Worm (Caenorhabditis elegans) whole organism, dauer: ENCODE measurements around the gene col-95.

Experiments used
- unc-62 ChIP-seq: sonication (generic microtip); optimal IDR thresholded peaks from 2 replicates; lab custom pipeline; 2017; ENCODE audit warnings: missing biosample characterization, missing genetic modification reagents, missing genetic modification characterization

The col-95 gene

ce11 chrIII:11694975-11695374, 8.8 kb upstream of the col-95 start, which contains the start of gene Y41C4A.22:
TSS of gene Y41C4A.22 (plus strand) at chrIII:11695275.
- TF ChIP-seq unc-62 (GFP tag; lab: Kevin White, UChicago): no peak

DNA sequence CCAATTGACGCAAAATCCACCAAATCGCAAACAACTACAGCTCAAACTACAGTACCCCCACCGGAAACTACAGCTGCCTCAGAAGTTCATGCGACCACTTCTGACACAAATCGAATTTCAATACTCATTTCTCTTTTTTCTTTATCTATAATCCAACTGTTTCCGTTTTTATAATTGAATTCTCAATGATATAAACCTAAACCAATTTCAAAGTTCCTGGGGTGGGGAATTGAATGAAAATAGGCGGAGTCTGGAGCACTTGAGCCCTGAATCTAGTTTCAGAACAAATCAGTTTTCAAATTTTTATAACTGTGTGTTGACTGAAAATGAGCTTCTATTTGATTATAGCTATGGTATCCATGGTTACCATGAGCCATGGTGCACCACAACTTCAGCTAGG, 7.5 kb upstream of the col-95 start, which contains the start of gene Y41C4A.6:
Gene Y41C4A.6, plus strand, starts transcription at position 301 of the 400 bp plus-strand sequence.
- TF ChIP-seq unc-62 (GFP tag; lab: Kevin White, UChicago): no peak

- no peak for TF ChIP-seq unc-62 (GFP tag; lab: Kevin White, UChicago)
These were observed 5.2 kb upstream of the col-95 start, which contains the start of gene Y41C4A.7 for ce11 chrIII:11698569-11698968. TSS of gene Y41C4A.7 (plus strand) at chrIII:11698869.

DNA sequence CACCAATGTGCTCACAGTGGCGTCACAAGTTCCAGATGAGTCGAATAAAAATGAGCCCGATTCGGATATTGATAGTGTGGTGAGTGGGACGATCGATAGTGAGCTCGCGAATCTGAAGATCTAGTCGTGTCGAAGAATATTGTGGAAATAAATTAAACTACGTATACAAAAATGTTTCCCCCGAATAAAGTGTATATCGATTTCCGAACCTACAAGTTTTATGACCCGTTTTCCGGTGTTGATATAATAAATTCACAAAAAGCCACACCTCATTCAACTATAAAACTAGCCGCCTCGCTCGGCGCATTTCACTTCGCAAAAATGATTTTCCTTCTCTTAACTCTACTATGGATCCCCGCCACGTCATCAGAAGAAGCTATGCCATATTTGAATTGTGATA, 3.8 kb upstream of the col-95 start, which contains the start of gene pqn-84:
Gene pqn-84, plus strand, starts transcription at position 301 of the 400 bp plus-strand sequence.
- no peak for TF ChIP-seq unc-62 (GFP tag; lab: Kevin White, UChicago)

- no peak for TF ChIP-seq unc-62 (GFP tag; lab: Kevin White, UChicago)
These were observed 1.9 kb upstream of the col-95 start for ce11 chrIII:11701863-11702262.

DNA sequence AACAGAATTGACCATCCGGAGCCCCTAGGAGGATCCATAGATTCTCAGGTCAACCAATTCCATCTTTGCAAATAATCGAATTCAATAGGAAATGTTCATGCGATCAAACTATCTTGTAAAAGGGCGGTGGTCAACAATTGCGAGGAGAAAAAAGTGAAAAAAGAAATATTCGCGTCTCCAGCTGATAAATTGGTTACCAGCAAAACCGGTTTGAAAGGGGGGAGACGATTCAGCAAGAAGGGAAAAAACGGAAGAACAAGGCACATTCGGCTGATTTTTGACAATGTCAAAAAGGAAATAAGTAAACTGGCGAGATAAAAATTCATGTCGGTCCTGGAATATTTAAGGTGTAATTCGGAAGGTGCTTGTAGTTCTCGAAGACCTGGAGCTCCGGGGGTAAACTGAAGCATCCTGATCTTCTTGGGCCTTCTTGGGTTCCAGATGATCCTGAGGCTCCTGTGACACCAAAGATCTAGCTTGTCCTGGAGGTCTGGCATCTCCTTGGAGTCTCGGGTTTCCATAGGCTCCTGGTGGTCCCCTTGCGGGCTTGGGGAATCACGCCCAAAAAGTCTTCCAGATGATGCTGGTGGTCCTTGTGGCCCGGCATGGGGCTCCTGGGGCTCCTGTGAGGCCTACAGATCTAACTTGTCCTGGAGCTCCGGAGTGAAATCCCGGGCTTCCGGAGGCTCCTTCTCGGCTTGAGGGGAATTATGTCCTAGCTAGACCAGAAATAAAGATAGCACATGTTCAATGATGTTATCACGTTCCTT, 603 bp upstream of the col-95 start:
- TF ChIP-seq unc-62 (GFP tag; lab: Kevin White, UChicago): no peak

- no peak for TF ChIP-seq unc-62 (GFP tag; lab: Kevin White, UChicago)
These were observed 684 bp downstream of the col-95 start for ce11 chrIII:11704377-11704978.

- no peak for TF ChIP-seq unc-62 (GFP tag; lab: Kevin White, UChicago)
These were observed 2.1 kb downstream of the col-95 start for ce11 chrIII:11705930-11706329.

ce11 chrIII:11706665-11707064, 2.9 kb downstream of the col-95 start, which contains the start of gene col-96:
TSS of gene col-96 (minus strand) at chrIII:11706765.
- TF ChIP-seq unc-62 (GFP tag; lab: Kevin White, UChicago): no peak

DNA sequence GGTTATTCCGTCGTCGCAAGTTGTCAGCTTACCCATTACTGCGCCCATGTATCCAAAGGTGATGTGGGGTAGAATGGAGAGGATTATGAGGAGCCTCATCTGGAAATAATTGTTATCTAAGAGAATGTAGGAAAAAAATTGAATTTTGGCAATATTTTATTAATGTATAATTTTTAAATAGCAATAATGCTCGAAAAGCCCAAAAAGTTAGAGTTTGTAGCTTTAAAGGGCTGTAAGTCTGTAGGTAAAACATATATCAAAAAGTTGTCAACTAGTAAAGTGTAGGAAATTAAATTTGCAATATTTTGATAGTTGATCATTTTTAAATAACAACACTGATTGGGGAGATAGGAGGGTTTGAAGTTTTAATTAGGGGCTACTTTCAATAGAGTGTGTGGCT, 4.9 kb downstream of the col-95 start, which contains the start of gene Y41C4A.8:
Gene Y41C4A.8, minus strand, starts transcription at position 101 of the 400 bp plus-strand sequence.
- no peak for TF ChIP-seq unc-62 (GFP tag; lab: Kevin White, UChicago)

DNA sequence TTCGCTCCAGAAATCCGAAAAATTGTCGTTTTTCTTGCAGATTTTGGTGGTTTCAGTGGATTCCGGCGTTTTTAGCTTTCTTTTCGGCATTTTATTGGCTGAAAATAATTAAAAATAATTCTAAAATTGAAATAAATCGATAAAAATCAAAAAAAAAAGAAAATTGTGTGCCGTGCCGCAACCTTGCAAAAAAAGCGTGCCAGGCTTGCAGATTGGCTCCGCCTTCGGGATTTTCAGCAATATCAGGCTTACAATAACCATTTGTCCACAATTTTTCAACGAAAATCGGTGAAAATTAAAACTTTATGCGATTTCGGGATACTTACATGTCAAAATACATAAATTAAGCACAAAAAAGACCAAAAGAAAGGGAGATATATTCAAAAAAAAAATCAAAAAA, 14.8 kb downstream of the col-95 start, which contains the start of gene Y41C4A.9:
Gene Y41C4A.9, minus strand, starts transcription at position 98 of the 400 bp plus-strand sequence.
- TF ChIP-seq unc-62 (GFP tag; lab: Kevin White, UChicago): no peak

- no peak for TF ChIP-seq unc-62 (GFP tag; lab: Kevin White, UChicago)
These were observed 15.6 kb downstream of the col-95 start, which contains the start of the genes elb-1 and Y41C4A.11 for ce11 chrIII:11719400-11719875. TSS of gene elb-1 (minus strand) at chrIII:11719450. TSS of gene Y41C4A.11 (plus strand) at chrIII:11719860.

- no peak for TF ChIP-seq unc-62 (GFP tag; lab: Kevin White, UChicago)
These were observed 17.6 kb downstream of the col-95 start, which contains the start of gene Y41C4A.32 for ce11 chrIII:11721405-11721804. TSS of gene Y41C4A.32 (plus strand) at chrIII:11721706.

ce11 chrIII:11726590-11726989, 22.8 kb downstream of the col-95 start, which contains the start of gene Y41C4A.12:
TSS of gene Y41C4A.12 (minus strand) at chrIII:11726690.
- no peak for TF ChIP-seq unc-62 (GFP tag; lab: Kevin White, UChicago)

ce11 chrIII:11727010-11727409, 23.2 kb downstream of the col-95 start:
- TF ChIP-seq unc-62 (GFP tag; lab: Kevin White, UChicago): no peak

DNA sequence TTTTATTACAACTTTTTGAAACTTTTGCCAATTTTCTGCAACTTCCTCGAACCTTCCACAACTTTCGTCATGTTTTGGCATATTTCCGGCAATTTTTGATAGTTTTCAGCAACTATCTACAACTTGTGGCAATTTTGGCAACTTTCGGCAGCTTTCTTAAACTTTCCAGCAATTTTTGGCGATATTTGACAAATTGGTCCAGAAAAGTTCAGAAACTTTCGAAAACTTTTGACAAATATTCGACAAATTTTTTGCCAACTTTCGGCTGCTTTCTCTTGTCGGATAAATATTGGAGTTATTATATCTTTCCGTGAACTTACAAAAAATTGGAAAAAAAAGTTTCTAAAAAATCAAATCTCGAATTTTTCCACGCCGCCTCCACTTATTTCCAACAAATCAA, 26.5 kb downstream of the col-95 start, which contains the start of gene Y41C4A.18:
Gene Y41C4A.18, plus strand, starts transcription at position 301 of the 400 bp plus-strand sequence.
- TF ChIP-seq unc-62 (GFP tag; lab: Kevin White, UChicago): no peak
